Fruit fly (Drosophila melanogaster): Measurements from ENCODE around the gene RAF2.

The RAF2 gene

dm6 chr3L:16357187-16357728 lies 28.9 kb upstream of the RAF2 start:
- no peak for TF ChIP-seq CG8478 (optimal IDR thresholded peaks at IDR 0.05)
- TF ChIP-seq EcR (GFP tag; optimal IDR thresholded peaks at IDR 0.05): peak in 1 of 2 experiments; percentile 64

dm6 chr3L:16357860-16358259 lies 28.3 kb upstream of the RAF2 start:
- no peak for TF ChIP-seq EcR (GFP tag; optimal IDR thresholded peaks at IDR 0.05)
- no peak for TF ChIP-seq Dll (optimal IDR thresholded peaks at IDR 0.05)
- TF ChIP-seq psq (optimal IDR thresholded peaks at IDR 0.05): no peak
- TF ChIP-seq pan (optimal IDR thresholded peaks at IDR 0.05): no peak
- TF ChIP-seq CG8478 (optimal IDR thresholded peaks at IDR 0.05): no peak
- TF ChIP-seq usp (GFP tag; optimal IDR thresholded peaks at IDR 0.05): no peak

- TF ChIP-seq usp (GFP tag; optimal IDR thresholded peaks at IDR 0.05): no peak
- TF ChIP-seq EcR (GFP tag; optimal IDR thresholded peaks at IDR 0.05): no peak
- TF ChIP-seq CG8478 (optimal IDR thresholded peaks at IDR 0.05): no peak
- no peak for TF ChIP-seq pan (optimal IDR thresholded peaks at IDR 0.05)
- no peak for TF ChIP-seq Dll (optimal IDR thresholded peaks at IDR 0.05)
- TF ChIP-seq psq (optimal IDR thresholded peaks at IDR 0.05): no peak
These were observed 26.8 kb upstream of the RAF2 start, which contains the start of gene ringer for dm6 chr3L:16359219-16359748. ringer (minus strand) TSS chr3L:16359428.

dm6 chr3L:16359795-16360194 lies 26.3 kb upstream of the RAF2 start:
- no peak for TF ChIP-seq psq (optimal IDR thresholded peaks at IDR 0.05)
- no peak for TF ChIP-seq EcR (GFP tag; optimal IDR thresholded peaks at IDR 0.05)
- TF ChIP-seq usp (GFP tag; optimal IDR thresholded peaks at IDR 0.05): no peak
- no peak for TF ChIP-seq pan (optimal IDR thresholded peaks at IDR 0.05)
- TF ChIP-seq CG8478 (optimal IDR thresholded peaks at IDR 0.05): no peak
- TF ChIP-seq Dll (optimal IDR thresholded peaks at IDR 0.05): no peak

dm6 chr3L:16361200-16361815 lies 24.8 kb upstream of the RAF2 start:
- no peak for TF ChIP-seq EcR (GFP tag; optimal IDR thresholded peaks at IDR 0.05)
- no peak for TF ChIP-seq pan (optimal IDR thresholded peaks at IDR 0.05)

dm6 chr3L:16362119-16362653 lies 23.9 kb upstream of the RAF2 start, which contains the start of gene Cpr72Ea:
Cpr72Ea (plus strand) TSS chr3L:16362603.
- TF ChIP-seq psq (optimal IDR thresholded peaks at IDR 0.05) (no peak), EcR (GFP tag; optimal IDR thresholded peaks at IDR 0.05) (no peak), Dll (optimal IDR thresholded peaks at IDR 0.05) (no peak), usp (GFP tag; optimal IDR thresholded peaks at IDR 0.05) (no peak), pan (optimal IDR thresholded peaks at IDR 0.05) (no peak), CG8478 (optimal IDR thresholded peaks at IDR 0.05) (no peak)

dm6 chr3L:16364182-16364581 lies 21.9 kb upstream of the RAF2 start:
- no peak for TF ChIP-seq CG8478 (optimal IDR thresholded peaks at IDR 0.05)
- no peak for TF ChIP-seq psq (optimal IDR thresholded peaks at IDR 0.05)
- no peak for TF ChIP-seq pan (optimal IDR thresholded peaks at IDR 0.05)
- TF ChIP-seq usp (GFP tag; optimal IDR thresholded peaks at IDR 0.05): no peak
- TF ChIP-seq EcR (GFP tag; optimal IDR thresholded peaks at IDR 0.05): no peak
- TF ChIP-seq Dll (optimal IDR thresholded peaks at IDR 0.05): no peak

- TF ChIP-seq CG8478 (optimal IDR thresholded peaks at IDR 0.05) (no peak), EcR (GFP tag; optimal IDR thresholded peaks at IDR 0.05) (no peak), psq (optimal IDR thresholded peaks at IDR 0.05) (no peak), pan (optimal IDR thresholded peaks at IDR 0.05) (no peak), Dll (optimal IDR thresholded peaks at IDR 0.05) (no peak), usp (GFP tag; optimal IDR thresholded peaks at IDR 0.05) (no peak)
These were observed 21.5 kb upstream of the RAF2 start, which contains the start of gene Cpr72Eb for dm6 chr3L:16364599-16364998. Cpr72Eb (plus strand) TSS chr3L:16364899.

dm6 chr3L:16367240-16367639 lies 18.9 kb upstream of the RAF2 start, which contains the start of gene Cpr72Ec:
Cpr72Ec (minus strand) TSS chr3L:16367340.
- TF ChIP-seq usp (GFP tag; optimal IDR thresholded peaks at IDR 0.05) (no peak), CG8478 (optimal IDR thresholded peaks at IDR 0.05) (no peak), pan (optimal IDR thresholded peaks at IDR 0.05) (no peak), Dll (optimal IDR thresholded peaks at IDR 0.05) (no peak), psq (optimal IDR thresholded peaks at IDR 0.05) (no peak), EcR (GFP tag; optimal IDR thresholded peaks at IDR 0.05) (no peak)

- TF ChIP-seq pan (optimal IDR thresholded peaks at IDR 0.05): no peak
- TF ChIP-seq usp (GFP tag; optimal IDR thresholded peaks at IDR 0.05): no peak
- TF ChIP-seq Dll (optimal IDR thresholded peaks at IDR 0.05): no peak
- TF ChIP-seq psq (optimal IDR thresholded peaks at IDR 0.05): no peak
- no peak for TF ChIP-seq CG8478 (optimal IDR thresholded peaks at IDR 0.05)
- TF ChIP-seq EcR (GFP tag; optimal IDR thresholded peaks at IDR 0.05): no peak
These were observed 17.9 kb upstream of the RAF2 start, which contains the start of gene CG4842 for dm6 chr3L:16368199-16368598. CG4842 (plus strand) TSS chr3L:16368389.

- no peak for TF ChIP-seq usp (GFP tag; optimal IDR thresholded peaks at IDR 0.05)
- no peak for TF ChIP-seq pan (optimal IDR thresholded peaks at IDR 0.05)
- no peak for TF ChIP-seq EcR (GFP tag; optimal IDR thresholded peaks at IDR 0.05)
- no peak for TF ChIP-seq CG8478 (optimal IDR thresholded peaks at IDR 0.05)
- no peak for TF ChIP-seq Dll (optimal IDR thresholded peaks at IDR 0.05)
- TF ChIP-seq psq (optimal IDR thresholded peaks at IDR 0.05): no peak
These were observed 16.6 kb upstream of the RAF2 start, which contains the start of gene CG18814 for dm6 chr3L:16369526-16369925. CG18814 (plus strand) TSS chr3L:16369826.

All from whole organism.